Worm (Caenorhabditis elegans): ENCODE measurements around the gene cnc-1.

DNA sequence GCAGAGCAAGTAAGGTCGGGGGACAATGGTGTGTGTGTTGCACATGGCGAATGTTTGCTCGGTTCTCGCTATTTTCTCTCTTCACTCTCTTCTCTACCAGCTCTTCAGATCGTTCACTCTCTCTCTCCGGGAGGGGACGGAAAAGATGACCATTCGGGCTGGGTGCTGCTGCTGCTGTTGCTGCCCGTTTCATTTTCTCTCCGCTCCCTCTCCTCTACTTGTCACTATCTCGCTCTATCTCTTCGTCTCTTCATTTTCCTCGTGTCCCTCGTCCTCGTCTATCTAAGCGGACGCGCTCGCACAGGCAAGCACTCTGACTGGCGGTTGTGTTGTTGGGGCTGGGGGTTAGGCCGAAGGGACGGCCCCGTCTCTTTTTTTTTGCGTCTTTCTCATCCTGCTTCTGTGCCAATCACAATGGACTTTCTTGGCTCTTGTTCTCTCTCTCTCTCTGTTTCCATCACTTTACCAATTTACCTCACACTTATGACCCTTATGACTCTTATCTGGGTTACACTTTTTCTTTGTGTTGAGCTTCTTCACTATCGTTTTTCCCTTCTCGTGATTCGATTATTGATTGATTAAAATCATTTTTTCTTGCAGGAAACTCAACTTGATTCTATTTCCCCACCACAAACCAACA is 30.5 kb upstream of the cnc-1 start, which contains the start of the genes F53E2.2 and unc-60:
- TF ChIP-seq him-1 (tag; optimal IDR thresholded peaks at IDR 0.05) (peak; percentile 85), dao-5 (tag; optimal IDR thresholded peaks at IDR 0.05) (peak; percentile 54), W03F9.2 (tag; optimal IDR thresholded peaks at IDR 0.05) (no peak)

All from whole organism, L4/young adult.